Worm (Caenorhabditis elegans): ENCODE data around the gene F10E7.5.

DNA sequence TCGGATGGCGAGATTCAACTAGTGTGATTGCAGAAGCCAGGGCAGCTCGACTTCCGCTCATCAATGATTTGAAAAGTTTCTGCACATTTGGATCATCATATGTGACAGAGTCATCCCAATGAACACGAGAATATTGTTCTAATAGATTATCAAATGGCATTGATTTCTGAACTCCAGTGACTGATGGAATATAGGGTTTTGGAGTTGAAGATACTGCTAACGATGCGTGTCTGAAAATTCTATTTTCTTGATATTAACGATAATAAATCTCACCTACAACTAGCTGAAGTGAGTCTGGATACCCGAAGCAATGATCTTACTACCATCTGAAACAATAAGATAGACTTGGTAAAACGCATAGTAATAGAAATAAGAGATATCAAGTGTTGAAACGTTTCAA is 10.9 kb upstream of the F10E7.5 start, which contains the start of gene mmaa-1:
- TF ChIP-seq F13C5.2 (tag; optimal IDR thresholded peaks at IDR 0.05): no peak
- no peak for TF ChIP-seq tbx-11 (GFP tag; IDR thresholded peaks at IDR 0.05)
- TF ChIP-seq ama-1 (optimal IDR thresholded peaks at IDR 0.05): no peak
- no peak for TF ChIP-seq scrt-1 (GFP tag; IDR thresholded peaks at IDR 0.05)
- no peak for TF ChIP-seq hmbx-1 (tag; optimal IDR thresholded peaks at IDR 0.05)
- TF ChIP-seq tbx-37 (GFP tag; conservative IDR thresholded peaks at IDR 0.05): no peak
- no peak for TF ChIP-seq ets-7 (tag; optimal IDR thresholded peaks at IDR 0.05)
- TF ChIP-seq B0310.2 (tag; optimal IDR thresholded peaks at IDR 0.05): no peak
- TF ChIP-seq pes-1 (GFP tag; IDR thresholded peaks at IDR 0.05): no peak
- TF ChIP-seq hmg-4 (GFP tag; optimal IDR thresholded peaks at IDR 0.05): no peak

Measured in whole organism, early embryonic.